Fruit fly (Drosophila melanogaster) whole organism, wandering third instar larva: ENCODE data around the gene CG14645.

Experiments used
- Myc ChIP-seq: fragments of >200 bp; optimal IDR thresholded peaks from 2 replicates; lab custom pipeline; 2017
- OdsH ChIP-seq: fragments of 200-800 bp; sonication (Bioruptor generic); optimal IDR thresholded peaks from 2 replicates; lab custom pipeline; 2016; ENCODE audit warnings: missing biosample characterization, mild to moderate bottlenecking, missing genetic modification characterization
- jim ChIP-seq: fragments of 175-275, 200-325 bp; sonication (Bioruptor generic); optimal IDR thresholded peaks from 2 replicates; lab custom pipeline; 2016; ENCODE audit warnings: missing biosample characterization, mild to moderate bottlenecking, missing genetic modification characterization
- pan ChIP-seq: fragments of >200 bp; optimal IDR thresholded peaks from 2 replicates; lab custom pipeline; 2017

DNA sequence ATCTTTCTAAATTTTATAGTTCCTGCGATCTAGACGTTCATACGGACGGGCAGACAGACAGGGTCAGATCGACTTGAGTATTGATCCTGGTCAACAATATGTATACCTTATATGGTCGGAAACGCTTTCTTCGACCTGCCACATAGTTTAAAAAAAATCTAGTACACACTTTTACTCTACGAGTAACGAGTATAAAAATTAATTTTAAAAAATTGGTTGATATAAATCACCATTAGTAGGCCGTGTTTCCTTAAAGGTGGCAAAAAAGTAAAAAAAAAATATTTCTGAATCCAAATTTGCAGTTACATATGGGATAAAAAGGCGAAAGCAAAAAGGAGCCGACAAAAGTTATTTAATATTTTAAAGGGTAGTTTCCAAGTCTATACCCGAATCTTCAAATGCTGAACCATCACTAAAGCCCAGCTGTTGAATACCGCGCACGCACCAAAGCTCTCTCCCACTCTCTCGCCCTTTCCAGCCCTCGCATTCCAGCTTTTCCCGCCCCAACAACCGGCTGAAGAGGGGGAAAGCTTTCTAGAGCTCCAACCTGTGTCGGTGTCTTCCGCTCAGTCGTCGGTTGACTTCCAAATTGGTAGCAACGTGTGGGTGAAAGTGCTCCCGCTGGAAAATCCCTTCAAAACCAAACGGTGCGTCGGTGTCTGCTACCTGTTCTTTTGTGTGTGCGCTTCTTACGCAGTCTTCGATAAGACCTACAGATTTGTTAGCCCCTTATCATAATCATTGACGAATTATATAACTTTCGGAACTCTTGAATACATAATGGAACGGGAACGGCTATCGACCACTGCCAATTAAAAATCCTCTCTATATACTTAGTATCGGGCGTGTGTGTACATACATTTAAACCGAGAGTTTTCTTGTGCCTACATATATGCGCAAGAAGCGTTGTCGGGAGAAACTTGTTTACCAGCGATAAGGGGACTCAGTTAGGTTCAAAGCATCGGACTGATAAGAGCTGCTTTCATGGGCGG lies 43.8 kb downstream of the CG14645 start, which contains the start of gene Sfxn1-3:
- TF ChIP-seq Myc = no peak
- peak; percentile 28 for TF ChIP-seq jim
- TF ChIP-seq pan (lab: Kevin White, UChicago) = no peak
- TF ChIP-seq OdsH = peak; percentile 61
